Fruit fly (Drosophila melanogaster) whole organism, embryonic: ENCODE results near the gene bark.

Experiments used
- Adf1 ChIP-seq: fragments of 200-800 bp; sonication (Bioruptor generic); IDR thresholded peaks from 2 replicates; pipeline ENCODE4 v1.3.6; 2022; ENCODE audit warnings: missing biosample characterization, missing genetic modification characterization
- Antp ChIP-seq: fragments of 200-800 bp; sonication (Bioruptor generic); optimal IDR thresholded peaks from 3 replicates; lab custom pipeline; 2016; ENCODE audit warnings: missing biosample characterization, missing genetic modification characterization
- Atf-2 ChIP-seq: fragments of 200-800 bp; sonication (Bioruptor generic); optimal IDR thresholded peaks from 2 replicates; lab custom pipeline; 2016; ENCODE audit warnings: missing biosample characterization, missing genetic modification characterization
- Atf3 ChIP-seq: fragments of 200-800 bp; sonication (Bioruptor generic); optimal IDR thresholded peaks from 3 replicates; lab custom pipeline; 2016; ENCODE audit warnings: missing biosample characterization, missing genetic modification characterization
- CG11398 ChIP-seq: fragments of 200-800 bp; sonication (Bioruptor generic); optimal IDR thresholded peaks from 2 replicates; lab custom pipeline; 2016; ENCODE audit warnings: missing biosample characterization, missing genetic modification characterization
- CG12236 ChIP-seq: fragments of 200-800 bp; sonication (Bioruptor generic); optimal IDR thresholded peaks from 2 replicates; lab custom pipeline; 2016; ENCODE audit warnings: missing biosample characterization, missing genetic modification characterization
- CG1233 ChIP-seq: fragments of 200-800 bp; sonication (Bioruptor generic); optimal IDR thresholded peaks from 4 replicates; lab custom pipeline; 2018; ENCODE audit warnings: missing biosample characterization, mild to moderate bottlenecking, missing genetic modification characterization
- CG13296 ChIP-seq: fragments of 200-800 bp; sonication (Bioruptor generic); optimal IDR thresholded peaks from 3 replicates; lab custom pipeline; 2018; ENCODE audit warnings: missing biosample characterization, mild to moderate bottlenecking, missing genetic modification characterization
- CG15479 ChIP-seq: fragments of 200-800 bp; sonication (Bioruptor generic); optimal IDR thresholded peaks from 3 replicates; lab custom pipeline; 2019; ENCODE audit warnings: missing biosample characterization, mild to moderate bottlenecking, missing genetic modification characterization, moderate library complexity
- CG15696 ChIP-seq: fragments of 200-800 bp; sonication (Bioruptor generic); optimal IDR thresholded peaks from 2 replicates; lab custom pipeline; 2019; ENCODE audit warnings: missing biosample characterization, mild to moderate bottlenecking, missing genetic modification characterization, moderate library complexity
- CG16813 ChIP-seq: fragments of 200-800 bp; sonication (Bioruptor generic); IDR thresholded peaks from 3 replicates; pipeline ENCODE4 v1.3.6; 2022; ENCODE audit warnings: missing biosample characterization, missing genetic modification characterization; ENCODE audit not compliant: partially characterized antibody
- CG3163 ChIP-seq: fragments of 200-800 bp; sonication (Bioruptor generic); optimal IDR thresholded peaks from 3 replicates; lab custom pipeline; 2016; ENCODE audit warnings: missing biosample characterization, missing genetic modification characterization
- CG32767 ChIP-seq: fragments of 200-800 bp; sonication (Bioruptor generic); IDR thresholded peaks from 2 replicates; pipeline ENCODE4 v1.3.6; 2022; ENCODE audit warnings: missing biosample characterization, missing genetic modification characterization
- CG3838 ChIP-seq: fragments of 200-800 bp; sonication (Bioruptor generic); optimal IDR thresholded peaks from 3 replicates; lab custom pipeline; 2016; ENCODE audit warnings: missing biosample characterization, missing genetic modification characterization
- CG42726 ChIP-seq: fragments of 200-800 bp; sonication (Bioruptor generic); IDR thresholded peaks from 2 replicates; pipeline ENCODE4 v1.3.6; 2022; ENCODE audit warnings: missing biosample characterization, missing genetic modification characterization; ENCODE audit not compliant: partially characterized antibody
- CG4282 ChIP-seq: fragments of 200-800 bp; sonication (Bioruptor generic); optimal IDR thresholded peaks from 2 replicates; lab custom pipeline; 2016; ENCODE audit warnings: missing biosample characterization, missing genetic modification characterization
- CG4328 ChIP-seq: fragments of 200-800 bp; sonication (Bioruptor generic); optimal IDR thresholded peaks from 3 replicates; lab custom pipeline; 2017; ENCODE audit warnings: missing biosample characterization, missing genetic modification reagents, missing genetic modification characterization
- CG4424 ChIP-seq: fragments of 200-800 bp; sonication (Bioruptor generic); optimal IDR thresholded peaks from 3 replicates; lab custom pipeline; 2016; ENCODE audit warnings: missing biosample characterization, missing genetic modification characterization
- CG4617 ChIP-seq: fragments of 200-800 bp; sonication (Bioruptor generic); optimal IDR thresholded peaks from 3 replicates; lab custom pipeline; 2016; ENCODE audit warnings: missing biosample characterization, missing genetic modification characterization, borderline replicate concordance
- CG5245 ChIP-seq: fragments of 200-800 bp; sonication (Bioruptor generic); optimal IDR thresholded peaks from 3 replicates; lab custom pipeline; 2016; ENCODE audit warnings: missing biosample characterization, missing genetic modification characterization
- CG6689 ChIP-seq: fragments of 200-800 bp; sonication (Bioruptor generic); IDR thresholded peaks from 2 replicates; pipeline ENCODE4 v1.3.6; 2022; ENCODE audit warnings: missing biosample characterization, missing genetic modification characterization
- CG7357 ChIP-seq: fragments of 200-800 bp; sonication (Bioruptor generic); IDR thresholded peaks from 3 replicates; pipeline ENCODE4 v1.3.6; 2022; ENCODE audit warnings: missing biosample characterization, missing genetic modification characterization
- CG9215 ChIP-seq: fragments of 200-800 bp; sonication (Bioruptor generic); IDR thresholded peaks from 2 replicates; pipeline ENCODE4 v1.3.6; 2022; ENCODE audit warnings: missing biosample characterization, missing genetic modification characterization
- CG9609 ChIP-seq: fragments of 200-800 bp; sonication (Bioruptor generic); optimal IDR thresholded peaks from 3 replicates; lab custom pipeline; 2016; ENCODE audit warnings: missing biosample characterization, missing genetic modification characterization
- CG9876 ChIP-seq: fragments of 200-800 bp; sonication (Bioruptor generic); optimal IDR thresholded peaks from 2 replicates; lab custom pipeline; 2016; ENCODE audit warnings: missing biosample characterization, missing genetic modification characterization
- CHES-1-like ChIP-seq: fragments of 200-800 bp; sonication (Bioruptor generic); optimal IDR thresholded peaks from 2 replicates; lab custom pipeline; 2016; ENCODE audit warnings: missing biosample characterization, missing genetic modification characterization
- D ChIP-seq, 2 experiments: fragments of 200-800 bp in 1 of 2; fragments of >200 bp in 1 of 2; sonication (Bioruptor generic) in 1 of 2; optimal IDR thresholded peaks; 2 replicates in 1 of 2; 3 replicates in 1 of 2; lab custom pipeline; 2017; ENCODE audit warnings: mild to moderate bottlenecking in 1 of 2, missing biosample characterization in 1 of 2, missing genetic modification characterization in 1 of 2, missing genetic modification reagents in 1 of 2
- Dad ChIP-seq: fragments of 200-800 bp; sonication (Bioruptor generic); optimal IDR thresholded peaks from 3 replicates; lab custom pipeline; 2016; ENCODE audit warnings: missing biosample characterization, missing genetic modification characterization
- HLH4C ChIP-seq: fragments of 200-800 bp; sonication (Bioruptor generic); IDR thresholded peaks from 3 replicates; pipeline ENCODE4 v1.3.6; 2022; ENCODE audit warnings: missing biosample characterization, missing genetic modification characterization; ENCODE audit not compliant: partially characterized antibody
- Hr39 ChIP-seq: fragments of >200 bp; optimal IDR thresholded peaks from 2 replicates; lab custom pipeline; 2017
- MBD-R2 ChIP-seq: fragments of 200-800 bp; sonication (Bioruptor generic); IDR thresholded peaks from 2 replicates; pipeline ENCODE4 v1.3.6; 2022; ENCODE audit warnings: missing biosample characterization, missing genetic modification characterization
- Mad ChIP-seq: fragments of 200-800 bp; sonication (Bioruptor generic); optimal IDR thresholded peaks from 2 replicates; lab custom pipeline; 2016; ENCODE audit warnings: missing biosample characterization, missing genetic modification characterization
- NC2α ChIP-seq: fragments of 200-800 bp; sonication (Bioruptor generic); optimal IDR thresholded peaks from 2 replicates; lab custom pipeline; 2016; ENCODE audit warnings: missing biosample characterization, missing genetic modification characterization
- Rfx ChIP-seq: fragments of 200-800 bp; sonication (Bioruptor generic); IDR thresholded peaks from 2 replicates; pipeline ENCODE4 v1.3.6; 2022; ENCODE audit warnings: missing biosample characterization, missing genetic modification characterization
- al ChIP-seq: fragments of 200-800 bp; sonication (Bioruptor generic); IDR thresholded peaks from 2 replicates; pipeline ENCODE4 v1.3.6; 2022; ENCODE audit warnings: missing biosample characterization, missing genetic modification characterization
- amos ChIP-seq: fragments of 200-800 bp; sonication (Bioruptor generic); IDR thresholded peaks from 2 replicates; pipeline ENCODE4 v1.3.6; 2022; ENCODE audit warnings: missing biosample characterization, missing genetic modification characterization; ENCODE audit not compliant: partially characterized antibody
- ash1 ChIP-seq: fragments of 200-800 bp; sonication (Bioruptor generic); optimal IDR thresholded peaks from 2 replicates; lab custom pipeline; 2018; ENCODE audit warnings: missing biosample characterization, mild to moderate bottlenecking, missing genetic modification characterization
- caup ChIP-seq: fragments of 200-800 bp; sonication (Bioruptor generic); optimal IDR thresholded peaks from 3 replicates; lab custom pipeline; 2017; ENCODE audit warnings: missing biosample characterization, mild to moderate bottlenecking, missing genetic modification characterization, moderate library complexity; ENCODE audit not compliant: severe bottlenecking
- dati ChIP-seq: fragments of 200-800 bp; sonication (Bioruptor generic); IDR thresholded peaks from 2 replicates; pipeline ENCODE4 v1.3.6; 2022; ENCODE audit warnings: missing biosample characterization, missing genetic modification characterization
- hkb ChIP-seq, 2 experiments: fragments of 200-800 bp in 1 of 2; fragments of >200 bp in 1 of 2; sonication (Bioruptor generic) in 1 of 2; IDR thresholded peaks in 1 of 2; optimal IDR thresholded peaks in 1 of 2; 2 replicates each; pipeline versions ENCODE4 v1.3.6 to Lab custom; 2017 to 2022; ENCODE audit warnings: missing biosample characterization in 1 of 2, missing genetic modification characterization in 1 of 2
- insv ChIP-seq, 2 experiments: fragments of 200-800 bp; sonication (Bioruptor generic); optimal IDR thresholded peaks; 3 replicates each; lab custom pipeline; 2016 to 2018; ENCODE audit warnings: missing biosample characterization in 2 of 2, missing genetic modification characterization in 2 of 2
- jigr1 ChIP-seq: fragments of 200-800 bp; sonication (Bioruptor generic); IDR thresholded peaks from 3 replicates; pipeline ENCODE4 v1.3.6; 2022; ENCODE audit warnings: missing biosample characterization, missing genetic modification characterization
- knrl ChIP-seq: fragments of 200-800 bp; sonication (Bioruptor generic); IDR thresholded peaks from 3 replicates; pipeline ENCODE4 v1.3.6; 2022; ENCODE audit warnings: missing biosample characterization, missing genetic modification characterization; ENCODE audit not compliant: partially characterized antibody
- maf-S ChIP-seq: fragments of 200-800 bp; sonication (Bioruptor generic); optimal IDR thresholded peaks from 2 replicates; lab custom pipeline; 2016; ENCODE audit warnings: missing biosample characterization, missing genetic modification characterization
- mld ChIP-seq: fragments of 200-800 bp; sonication (Bioruptor generic); IDR thresholded peaks from 3 replicates; pipeline ENCODE4 v1.3.6; 2022; ENCODE audit warnings: missing biosample characterization, missing genetic modification characterization; ENCODE audit not compliant: partially characterized antibody
- repo ChIP-seq: fragments of 200-800 bp; sonication (Bioruptor generic); optimal IDR thresholded peaks from 2 replicates; lab custom pipeline; 2016; ENCODE audit warnings: missing biosample characterization, missing genetic modification characterization
- seq ChIP-seq: fragments of 200-800 bp; sonication (Bioruptor generic); IDR thresholded peaks from 2 replicates; pipeline ENCODE4 v1.3.6; 2022; ENCODE audit warnings: missing biosample characterization, missing genetic modification characterization
- trh ChIP-seq: fragments of 200-800 bp; sonication (Bioruptor generic); optimal IDR thresholded peaks from 2 replicates; lab custom pipeline; 2016; ENCODE audit warnings: missing biosample characterization, missing genetic modification characterization
- tup ChIP-seq: fragments of 200-800 bp; sonication (Bioruptor generic); optimal IDR thresholded peaks from 2 replicates; lab custom pipeline; 2016; ENCODE audit warnings: missing biosample characterization, mild to moderate bottlenecking, missing genetic modification characterization, moderate library complexity
- tx ChIP-seq: fragments of 200-800 bp; sonication (Bioruptor generic); optimal IDR thresholded peaks from 2 replicates; lab custom pipeline; 2016; ENCODE audit warnings: missing biosample characterization, missing genetic modification characterization

The bark gene

dm6 chr2L:3776614-3777196, 10.3 kb upstream of the bark start (continued):
- peak; percentile 58 for TF ChIP-seq CG5245
- TF ChIP-seq Atf3: no peak
- TF ChIP-seq CG15479: peak; percentile 88
- TF ChIP-seq Mad (GFP tag; lab: Kevin White, UChicago): no peak
- no peak for TF ChIP-seq ash1 (GFP tag; lab: Kevin White, UChicago)
- no peak for TF ChIP-seq CG12236 (GFP tag; lab: Kevin White, UChicago)
- no peak for TF ChIP-seq Antp (GFP tag; lab: Kevin White, UChicago)
- TF ChIP-seq CG4282 (GFP tag; lab: Kevin White, UChicago): no peak
- TF ChIP-seq amos (GFP tag; lab: Robert Waterston, UW): no peak
- no peak for TF ChIP-seq Atf-2 (GFP tag; lab: Kevin White, UChicago)
- TF ChIP-seq CG3163: no peak
- TF ChIP-seq CG4617: peak; percentile 18
- no peak for TF ChIP-seq CG42726 (GFP tag; lab: Robert Waterston, UW)
- TF ChIP-seq insv (GFP tag; optimal IDR thresholded peaks at IDR 0.05; lab: Kevin White, UChicago): peak in 1 of 2 experiments; percentile 36
- TF ChIP-seq mld: no peak
- peak; percentile 82 for TF ChIP-seq CG1233 (GFP tag; lab: Kevin White, UChicago)
- TF ChIP-seq tx (GFP tag; lab: Kevin White, UChicago): no peak
- no peak for TF ChIP-seq dati (GFP tag; lab: Robert Waterston, UW)
- TF ChIP-seq CG13296 (GFP tag; lab: Kevin White, UChicago): peak; percentile 74
- TF ChIP-seq CG3838 (GFP tag; lab: Kevin White, UChicago): no peak
- TF ChIP-seq jigr1 (GFP tag; lab: Robert Waterston, UW): peak; percentile 43; the same call in 1 of the 3 replicates
- TF ChIP-seq knrl (GFP tag; lab: Robert Waterston, UW): no peak
- peak; percentile 67 for TF ChIP-seq Rfx (GFP tag; lab: Robert Waterston, UW)
- TF ChIP-seq hkb (optimal IDR thresholded peaks at IDR 0.05; lab: Kevin White, UChicago): no peak
- TF ChIP-seq hkb (GFP tag; IDR thresholded peaks at IDR 0.05; lab: Robert Waterston, UW): peak; percentile 79
- peak; percentile 44; the same call in 1 of the 2 replicates for TF ChIP-seq Adf1 (GFP tag; lab: Robert Waterston, UW)
- peak; percentile 34; the same call in 1 of the 2 replicates for TF ChIP-seq al
- peak; percentile 72; the same call in 1 of the 2 replicates for TF ChIP-seq seq (GFP tag; lab: Robert Waterston, UW)
- TF ChIP-seq CG9876 (GFP tag; lab: Kevin White, UChicago): no peak
- TF ChIP-seq CG15696: peak; percentile 98
- TF ChIP-seq caup (GFP tag; lab: Kevin White, UChicago): peak; percentile 54
- TF ChIP-seq CG9215 (GFP tag; lab: Robert Waterston, UW): peak; percentile 65
- peak; percentile 7 for TF ChIP-seq NC2α (GFP tag; lab: Kevin White, UChicago)
- TF ChIP-seq HLH4C (GFP tag; lab: Robert Waterston, UW): no peak
- TF ChIP-seq CG6689 (GFP tag; lab: Robert Waterston, UW): peak; percentile 89
- no peak for TF ChIP-seq CG11398 (GFP tag; lab: Kevin White, UChicago)
- TF ChIP-seq trh: peak; percentile 59
- no peak for TF ChIP-seq D (optimal IDR thresholded peaks at IDR 0.05; lab: Kevin White, UChicago)
- TF ChIP-seq D (GFP tag; optimal IDR thresholded peaks at IDR 0.05; lab: Kevin White, UChicago): peak; percentile 74
- TF ChIP-seq CG4424 (GFP tag; lab: Kevin White, UChicago): peak; percentile 84
- TF ChIP-seq CG16813: no peak
- no peak for TF ChIP-seq repo (GFP tag; lab: Kevin White, UChicago)
- peak; percentile 82 for TF ChIP-seq CG7357 (GFP tag; lab: Robert Waterston, UW)
- TF ChIP-seq Hr39 (lab: Kevin White, UChicago): no peak
- TF ChIP-seq CG4328 (GFP tag; lab: Kevin White, UChicago): peak; percentile 69
- TF ChIP-seq CG32767 (GFP tag; lab: Robert Waterston, UW): peak; percentile 83
- TF ChIP-seq CHES-1-like (GFP tag; lab: Kevin White, UChicago): no peak
- peak; percentile 24 for TF ChIP-seq tup (GFP tag; lab: Kevin White, UChicago)
- TF ChIP-seq MBD-R2 (GFP tag; lab: Robert Waterston, UW): peak; percentile 57; the same call in 1 of the 2 replicates
- TF ChIP-seq maf-S (GFP tag; lab: Kevin White, UChicago): peak; percentile 21
- TF ChIP-seq CG9609 (GFP tag; lab: Kevin White, UChicago): no peak
- TF ChIP-seq Dad (GFP tag; lab: Kevin White, UChicago): no peak
